Fruit fly (Drosophila melanogaster) whole organism, prepupa: ENCODE data around the gene wb.

ENCODE experiments used
- Blimp-1 ChIP-seq: fragments of 200-800 bp; sonication (Bioruptor generic); optimal IDR thresholded peaks from 3 replicates; lab custom pipeline; 2017; ENCODE audit warnings: missing biosample characterization, missing genetic modification characterization, mild to moderate bottlenecking, moderate library complexity, missing genetic modification reagents
- CG10631 ChIP-seq: fragments of 200-800 bp; sonication (Bioruptor generic); optimal IDR thresholded peaks from 2 replicates; lab custom pipeline; 2016; ENCODE audit warnings: missing biosample characterization, missing genetic modification characterization
- CG10669 ChIP-seq: fragments of 200-800 bp; sonication (Bioruptor generic); optimal IDR thresholded peaks from 3 replicates; lab custom pipeline; 2018; ENCODE audit warnings: missing biosample characterization, mild to moderate bottlenecking, missing genetic modification characterization, moderate library complexity
- CG11762 ChIP-seq: fragments of 200-800 bp; sonication (Bioruptor generic); optimal IDR thresholded peaks from 3 replicates; lab custom pipeline; 2016; ENCODE audit warnings: missing biosample characterization, missing genetic modification characterization; ENCODE audit not compliant: insufficient read depth
- CG15336 ChIP-seq: fragments of 200-800 bp; sonication (Bioruptor generic); IDR thresholded peaks from 2 replicates; pipeline ENCODE4 v1.3.6; 2022; ENCODE audit warnings: missing biosample characterization, missing genetic modification characterization
- CG1621 ChIP-seq: fragments of 200-800 bp; sonication (Bioruptor generic); optimal IDR thresholded peaks from 3 replicates; lab custom pipeline; 2018; ENCODE audit warnings: missing biosample characterization, mild to moderate bottlenecking, missing genetic modification characterization
- CG16779 ChIP-seq: fragments of 200-800 bp; sonication (Bioruptor generic); optimal IDR thresholded peaks from 3 replicates; lab custom pipeline; 2017; ENCODE audit warnings: missing biosample characterization, mild to moderate bottlenecking, missing genetic modification characterization
- CG3032 ChIP-seq: fragments of 200-800 bp; optimal IDR thresholded peaks from 2 replicates; lab custom pipeline; 2019; ENCODE audit warnings: missing biosample characterization, mild to moderate bottlenecking, missing genetic modification characterization, moderate library complexity
- CG31627 ChIP-seq: fragments of 200-800 bp; sonication (Bioruptor generic); optimal IDR thresholded peaks from 3 replicates; lab custom pipeline; 2016; ENCODE audit warnings: missing biosample characterization, missing genetic modification characterization
- CG32006 ChIP-seq: fragments of 200-800 bp; sonication (Bioruptor generic); optimal IDR thresholded peaks from 3 replicates; lab custom pipeline; 2017; ENCODE audit warnings: missing biosample characterization, mild to moderate bottlenecking, missing genetic modification characterization
- CG3919 ChIP-seq: fragments of 200-800 bp; sonication (Bioruptor generic); optimal IDR thresholded peaks from 3 replicates; lab custom pipeline; 2016; ENCODE audit warnings: missing biosample characterization, missing genetic modification characterization
- CG4318 ChIP-seq: fragments of 200-800 bp; sonication (Bioruptor generic); optimal IDR thresholded peaks from 3 replicates; lab custom pipeline; 2017; ENCODE audit warnings: missing biosample characterization, mild to moderate bottlenecking, missing genetic modification characterization
- CG6163 ChIP-seq: fragments of 200-800 bp; sonication (Bioruptor generic); IDR thresholded peaks from 3 replicates; pipeline ENCODE4 v1.3.6; 2022; ENCODE audit warnings: missing biosample characterization, missing genetic modification characterization
- CG6276 ChIP-seq: fragments of 200-800 bp; sonication (Bioruptor generic); optimal IDR thresholded peaks from 2 replicates; lab custom pipeline; 2017; ENCODE audit warnings: missing biosample characterization, mild to moderate bottlenecking, missing genetic modification characterization
- CG6808 ChIP-seq: fragments of 200-800 bp; sonication (Bioruptor generic); optimal IDR thresholded peaks from 3 replicates; lab custom pipeline; 2017; ENCODE audit warnings: missing biosample characterization, missing genetic modification characterization, mild to moderate bottlenecking, moderate library complexity, missing genetic modification reagents
- CG6854 ChIP-seq: fragments of 200-800 bp; sonication (Bioruptor generic); optimal IDR thresholded peaks from 2 replicates; lab custom pipeline; 2017; ENCODE audit warnings: missing biosample characterization, mild to moderate bottlenecking, missing genetic modification characterization
- CG7368 ChIP-seq: fragments of 200-800 bp; sonication (Bioruptor generic); optimal IDR thresholded peaks from 3 replicates; lab custom pipeline; 2016; ENCODE audit warnings: missing biosample characterization, missing genetic modification characterization
- CG8119 ChIP-seq: fragments of 200-800 bp; sonication (Bioruptor generic); IDR thresholded peaks from 3 replicates; pipeline ENCODE4 v1.3.6; 2022; ENCODE audit warnings: missing biosample characterization, missing genetic modification characterization
- CG8319 ChIP-seq: fragments of 200-800 bp; sonication (Bioruptor generic); optimal IDR thresholded peaks from 3 replicates; lab custom pipeline; 2016; ENCODE audit warnings: missing biosample characterization, missing genetic modification characterization
- CG8632 ChIP-seq: fragments of 200-800 bp; sonication (Bioruptor generic); optimal IDR thresholded peaks from 3 replicates; lab custom pipeline; 2016; ENCODE audit warnings: missing biosample characterization, missing genetic modification characterization
- CG9139 ChIP-seq: fragments of 200-800 bp; sonication (Bioruptor generic); optimal IDR thresholded peaks from 3 replicates; lab custom pipeline; 2017; ENCODE audit warnings: missing biosample characterization, mild to moderate bottlenecking, missing genetic modification characterization
- Eip75B ChIP-seq: fragments of 200-800 bp; sonication (Bioruptor generic); optimal IDR thresholded peaks from 3 replicates; lab custom pipeline; 2016; ENCODE audit warnings: missing biosample characterization, missing genetic modification characterization
- Eip78C ChIP-seq: fragments of 200-800 bp; sonication (Bioruptor generic); peaks from one replicate; lab custom pipeline; 2016; ENCODE audit warnings: missing biosample characterization, missing genetic modification characterization
- Eip93F ChIP-seq: fragments of 200-800 bp; sonication (Bioruptor generic); optimal IDR thresholded peaks from 2 replicates; lab custom pipeline; 2016; ENCODE audit warnings: missing biosample characterization, mild to moderate bottlenecking, missing genetic modification characterization
- Ets21C ChIP-seq: fragments of 200-800 bp; sonication (Bioruptor generic); optimal IDR thresholded peaks from 3 replicates; lab custom pipeline; 2016; ENCODE audit warnings: missing biosample characterization, missing genetic modification characterization
- Ets96B ChIP-seq: fragments of 200-800 bp; optimal IDR thresholded peaks from 2 replicates; lab custom pipeline; 2019; ENCODE audit warnings: missing biosample characterization, mild to moderate bottlenecking, missing genetic modification characterization, moderate library complexity
- Gug ChIP-seq: fragments of 200-800 bp; sonication (Bioruptor generic); IDR thresholded peaks from 2 replicates; pipeline ENCODE4 v1.3.6; 2022; ENCODE audit warnings: missing biosample characterization, missing genetic modification characterization
- Hr38 ChIP-seq: sonication (Bioruptor generic); optimal IDR thresholded peaks from 2 replicates; lab custom pipeline; 2016; ENCODE audit warnings: missing biosample characterization, missing genetic modification characterization
- Hr39 ChIP-seq: fragments of 200-800 bp; sonication (Bioruptor generic); optimal IDR thresholded peaks from 2 replicates; lab custom pipeline; 2016; ENCODE audit warnings: missing biosample characterization, missing genetic modification characterization
- Hr4 ChIP-seq: fragments of 200-800 bp; sonication (Bioruptor generic); optimal IDR thresholded peaks from 3 replicates; lab custom pipeline; 2016; ENCODE audit warnings: missing biosample characterization, missing genetic modification characterization
- OdsH ChIP-seq: fragments of 200-800 bp; sonication (Bioruptor generic); optimal IDR thresholded peaks from 3 replicates; lab custom pipeline; 2016; ENCODE audit warnings: missing biosample characterization, missing genetic modification characterization
- Smox ChIP-seq: fragments of 200-800 bp; sonication (Bioruptor generic); optimal IDR thresholded peaks from 3 replicates; lab custom pipeline; 2016; ENCODE audit warnings: missing biosample characterization, missing genetic modification characterization
- Sox102F ChIP-seq: fragments of 200-800 bp; sonication (Bioruptor generic); optimal IDR thresholded peaks from 2 replicates; lab custom pipeline; 2016; ENCODE audit warnings: missing biosample characterization, mild to moderate bottlenecking, missing genetic modification characterization
- Sox14 ChIP-seq: fragments of 200-800 bp; sonication (Bioruptor generic); optimal IDR thresholded peaks from 3 replicates; lab custom pipeline; 2016; ENCODE audit warnings: missing biosample characterization, missing genetic modification characterization
- Sox15 ChIP-seq: fragments of 200-800 bp; sonication (Bioruptor generic); optimal IDR thresholded peaks from 3 replicates; lab custom pipeline; 2016; ENCODE audit warnings: missing biosample characterization, missing genetic modification characterization
- achi ChIP-seq: fragments of 200-800 bp; sonication (Bioruptor generic); optimal IDR thresholded peaks from 3 replicates; lab custom pipeline; 2016; ENCODE audit warnings: missing biosample characterization, missing genetic modification characterization
- acj6 ChIP-seq: fragments of 200-800 bp; sonication (Bioruptor generic); optimal IDR thresholded peaks from 3 replicates; lab custom pipeline; 2016; ENCODE audit warnings: missing biosample characterization, missing genetic modification characterization
- cyc ChIP-seq: fragments of 200-800 bp; sonication (Bioruptor generic); optimal IDR thresholded peaks from 3 replicates; lab custom pipeline; 2016; ENCODE audit warnings: missing biosample characterization, missing genetic modification characterization
- dac ChIP-seq: fragments of 200-800 bp; sonication (Bioruptor generic); optimal IDR thresholded peaks from 2 replicates; lab custom pipeline; 2017; ENCODE audit warnings: missing biosample characterization, mild to moderate bottlenecking, missing genetic modification characterization
- dsx ChIP-seq: fragments of 200-800 bp; optimal IDR thresholded peaks from 3 replicates; lab custom pipeline; 2019; ENCODE audit warnings: missing biosample characterization, mild to moderate bottlenecking, missing genetic modification characterization, moderate library complexity; ENCODE audit not compliant: poor library complexity, severe bottlenecking
- eg ChIP-seq: fragments of 200-800 bp; sonication (Bioruptor generic); IDR thresholded peaks from 3 replicates; pipeline ENCODE4 v1.3.6; 2022; ENCODE audit warnings: missing biosample characterization, missing genetic modification characterization
- esn ChIP-seq: fragments of 200-800 bp; sonication (Bioruptor generic); optimal IDR thresholded peaks from 2 replicates; lab custom pipeline; 2016; ENCODE audit warnings: missing biosample characterization, mild to moderate bottlenecking, missing genetic modification characterization, moderate library complexity
- fd59A ChIP-seq: fragments of 200-800 bp; sonication (Bioruptor generic); optimal IDR thresholded peaks from 2 replicates; lab custom pipeline; 2017; ENCODE audit warnings: missing biosample characterization, mild to moderate bottlenecking, missing genetic modification characterization, missing genetic modification reagents
- fkh ChIP-seq: fragments of 200-800 bp; sonication (Bioruptor generic); optimal IDR thresholded peaks from 3 replicates; lab custom pipeline; 2017; ENCODE audit warnings: missing biosample characterization, mild to moderate bottlenecking, missing genetic modification characterization, moderate library complexity
- lz ChIP-seq: fragments of 200-800 bp; sonication (Bioruptor generic); optimal IDR thresholded peaks from 3 replicates; lab custom pipeline; 2016; ENCODE audit warnings: missing biosample characterization, missing genetic modification characterization
- net ChIP-seq: fragments of 200-800 bp; sonication (Bioruptor generic); optimal IDR thresholded peaks from 3 replicates; lab custom pipeline; 2016; ENCODE audit warnings: missing biosample characterization, missing genetic modification characterization
- salr ChIP-seq, 2 experiments: fragments of 200-800 bp; sonication (Bioruptor generic); optimal IDR thresholded peaks; 3 replicates each; lab custom pipeline; 2016 to 2018; ENCODE audit warnings: missing biosample characterization in 2 of 2, missing genetic modification characterization in 2 of 2, mild to moderate bottlenecking in 1 of 2
- spab ChIP-seq: fragments of 200-800 bp; sonication (Bioruptor generic); optimal IDR thresholded peaks from 2 replicates; lab custom pipeline; 2017; ENCODE audit warnings: missing biosample characterization, mild to moderate bottlenecking, missing genetic modification characterization, missing genetic modification reagents
- ss ChIP-seq, 2 experiments: fragments of 200-800 bp; sonication (Bioruptor generic); optimal IDR thresholded peaks; 2 replicates in 1 of 2; 3 replicates in 1 of 2; lab custom pipeline; 2017 to 2018; ENCODE audit warnings: mild to moderate bottlenecking in 2 of 2, missing biosample characterization in 2 of 2, missing genetic modification characterization in 2 of 2, moderate library complexity in 1 of 2
- vri ChIP-seq: fragments of 200-800 bp; sonication (Bioruptor generic); optimal IDR thresholded peaks from 3 replicates; lab custom pipeline; 2016; ENCODE audit warnings: missing biosample characterization, mild to moderate bottlenecking, missing genetic modification characterization

wb gene

DNA sequence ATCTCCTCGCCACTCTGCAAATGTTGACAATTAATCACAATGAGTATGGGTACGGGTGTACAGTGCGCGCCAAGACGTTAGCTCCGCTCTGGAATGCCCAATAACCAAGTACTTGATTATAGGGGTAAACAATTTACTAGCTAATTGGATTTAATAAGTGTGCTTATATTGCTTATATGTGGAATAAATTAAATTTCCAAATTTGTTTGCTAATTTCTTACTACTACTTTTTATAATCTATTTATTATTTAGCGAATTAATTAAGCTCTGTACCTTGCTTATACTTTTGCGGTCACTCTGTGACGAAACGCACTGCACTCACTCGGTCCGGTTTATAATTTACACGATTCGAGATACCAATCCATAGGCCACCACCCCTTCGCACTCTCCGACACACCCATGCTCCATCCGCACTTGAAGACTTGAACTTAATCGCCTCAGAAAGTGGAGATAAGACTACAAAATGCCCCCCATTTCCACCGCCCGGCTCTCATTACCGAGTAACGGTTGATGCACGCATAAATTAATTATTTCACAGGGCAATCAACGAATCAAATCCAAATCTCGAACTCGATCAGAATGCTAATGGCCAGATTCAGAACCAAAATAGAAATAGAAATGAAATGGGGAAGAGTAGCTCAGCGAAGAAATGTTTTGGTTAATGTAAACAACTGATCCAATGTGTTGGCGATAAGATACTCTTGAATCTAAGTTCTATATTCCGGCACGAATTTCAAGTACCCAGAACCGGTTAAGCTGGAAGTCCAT, 25.1 kb upstream of the wb start:
- TF ChIP-seq CG11762 (peak; percentile 68), CG4318 (GFP tag; lab: Kevin White, UChicago) (peak; percentile 67), CG16779 (tag; lab: Kevin White, UChicago) (peak; percentile 67), Eip93F (no peak), eg (GFP tag; lab: Robert Waterston, UW) (peak; percentile 64), Eip75B (GFP tag; lab: Kevin White, UChicago) (peak; percentile 73), CG6854 (GFP tag; lab: Kevin White, UChicago) (no peak), CG8632 (GFP tag; lab: Kevin White, UChicago) (peak; percentile 82), ss (GFP tag; optimal IDR thresholded peaks at IDR 0.05; lab: Kevin White, UChicago) (peak; percentile 53 to 86), cyc (GFP tag; lab: Kevin White, UChicago) (peak; percentile 42), CG10631 (GFP tag; lab: Kevin White, UChicago) (peak; percentile 81), CG6276 (GFP tag; lab: Kevin White, UChicago) (peak; percentile 72), CG6163 (GFP tag; lab: Robert Waterston, UW) (peak; percentile 78), CG8119 (GFP tag; lab: Robert Waterston, UW) (peak; percentile 80; the same call in 2 of the 3 replicates), CG3919 (GFP tag; lab: Kevin White, UChicago) (peak; percentile 72), Hr39 (GFP tag; lab: Kevin White, UChicago) (peak; percentile 39), OdsH (GFP tag; lab: Kevin White, UChicago) (peak; percentile 78), achi (GFP tag; lab: Kevin White, UChicago) (peak; percentile 80), Hr4 (GFP tag; lab: Kevin White, UChicago) (peak; percentile 78), Gug (peak; percentile 61), CG10669 (GFP tag; lab: Kevin White, UChicago) (peak; percentile 84), dsx (peak; percentile 79), Ets21C (GFP tag; lab: Kevin White, UChicago) (peak; percentile 32), vri (GFP tag; lab: Kevin White, UChicago) (no peak), fd59A (GFP tag; lab: Kevin White, UChicago) (peak; percentile 86), Hr38 (GFP tag; lab: Kevin White, UChicago) (no peak), CG3032 (peak; percentile 87), CG32006 (GFP tag; lab: Kevin White, UChicago) (peak; percentile 90), Eip78C (GFP tag; lab: Kevin White, UChicago) (peak; percentile 94), Blimp-1 (GFP tag; lab: Kevin White, UChicago) (peak; percentile 43), CG9139 (GFP tag; lab: Kevin White, UChicago) (peak; percentile 37), dac (GFP tag; lab: Kevin White, UChicago) (peak; percentile 58), Sox14 (GFP tag; lab: Kevin White, UChicago) (peak; percentile 74), fkh (GFP tag; lab: Kevin White, UChicago) (peak; percentile 34), lz (GFP tag; lab: Kevin White, UChicago) (peak; percentile 55), salr (GFP tag; optimal IDR thresholded peaks at IDR 0.05; lab: Kevin White, UChicago) (peak; percentile 48 to 65), Sox102F (peak; percentile 53), CG15336 (GFP tag; lab: Robert Waterston, UW) (peak; percentile 78), spab (GFP tag; lab: Kevin White, UChicago) (peak; percentile 83), Ets96B (tag; lab: Kevin White, UChicago) (peak; percentile 84), acj6 (peak; percentile 78), Smox (peak; percentile 63), CG6808 (GFP tag; lab: Kevin White, UChicago) (peak; percentile 87), net (GFP tag; lab: Kevin White, UChicago) (peak; percentile 71), Sox15 (GFP tag; lab: Kevin White, UChicago) (peak; percentile 67), CG1621 (tag; lab: Kevin White, UChicago) (peak; percentile 80), CG8319 (GFP tag; lab: Kevin White, UChicago) (peak; percentile 79), CG31627 (GFP tag; lab: Kevin White, UChicago) (peak; percentile 57), esn (GFP tag; lab: Kevin White, UChicago) (peak; percentile 72), CG7368 (GFP tag; lab: Kevin White, UChicago) (peak; percentile 63)
